Fruit fly (Drosophila melanogaster): Measurements from ENCODE around the gene Wnt5.
A peak's percentile ranks its signal among the peaks of the same experiment; 100 is the strongest.

Gene Wnt5

DNA sequence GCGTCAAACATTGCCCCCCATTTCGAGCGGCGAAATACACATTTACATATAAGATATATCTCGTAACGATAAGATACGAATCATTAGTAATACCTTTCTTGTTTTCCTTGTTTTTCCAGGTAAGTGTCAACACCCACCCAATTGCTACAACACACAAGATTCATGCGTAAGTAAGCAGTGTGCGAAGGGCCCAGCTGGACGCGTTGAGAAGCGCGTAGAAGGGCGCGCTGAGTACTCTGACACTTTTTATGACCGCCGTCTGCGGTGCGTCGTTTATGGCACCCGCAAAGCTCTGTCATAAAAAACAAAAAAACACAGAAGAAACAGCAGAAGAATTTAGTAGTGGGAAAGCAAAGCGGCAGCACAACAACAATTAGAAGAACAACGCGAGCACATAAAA, 42.5 kb upstream of the Wnt5 start (continued):
- TF ChIP-seq Spps (tag; optimal IDR thresholded peaks at IDR 0.05), result no peak
- peak; percentile 19 for TF ChIP-seq sqz (GFP tag; optimal IDR thresholded peaks at IDR 0.05)
- TF ChIP-seq HLH3B (GFP tag; IDR thresholded peaks at IDR 0.05), result no peak
- no peak for TF ChIP-seq Tbp (GFP tag; optimal IDR thresholded peaks at IDR 0.05)
- TF ChIP-seq sd (tag; optimal IDR thresholded peaks at IDR 0.05), result peak; percentile 32
- TF ChIP-seq CG16863 (GFP tag; optimal IDR thresholded peaks at IDR 0.05), result no peak
- TF ChIP-seq CG9215 (GFP tag; IDR thresholded peaks at IDR 0.05), result no peak
- TF ChIP-seq Poxn (GFP tag; IDR thresholded peaks at IDR 0.05), result no peak
- TF ChIP-seq Abd-B (GFP tag; optimal IDR thresholded peaks at IDR 0.05), result peak; percentile 50
- TF ChIP-seq CG10543 (GFP tag; optimal IDR thresholded peaks at IDR 0.05), result peak; percentile 10
- no peak for TF ChIP-seq hb (GFP tag; IDR thresholded peaks at IDR 0.05; ENCODE audit: partially characterized antibody)
- TF ChIP-seq CG42726 (GFP tag; IDR thresholded peaks at IDR 0.05; ENCODE audit: partially characterized antibody), result no peak
- TF ChIP-seq Neu2 (GFP tag; optimal IDR thresholded peaks at IDR 0.05; ENCODE audit: borderline replicate concordance), result no peak
- no peak for TF ChIP-seq sim (GFP tag; IDR thresholded peaks at IDR 0.05)
- TF ChIP-seq CG11695 (GFP tag; IDR thresholded peaks at IDR 0.05), result no peak
- TF ChIP-seq CG9609 (GFP tag; optimal IDR thresholded peaks at IDR 0.05), result no peak
- TF ChIP-seq insv (GFP tag; optimal IDR thresholded peaks at IDR 0.05), result no peak
- no peak for TF ChIP-seq danr (GFP tag; IDR thresholded peaks at IDR 0.05)
- peak in 1 of 2 experiments; percentile 36 for TF ChIP-seq Pdp1 (GFP tag; optimal IDR thresholded peaks at IDR 0.05)
- TF ChIP-seq CG8281 (tag; optimal IDR thresholded peaks at IDR 0.05), result no peak
- TF ChIP-seq Nf-YB (GFP tag; optimal IDR thresholded peaks at IDR 0.05), result no peak
- TF ChIP-seq ase (GFP tag; IDR thresholded peaks at IDR 0.05), result no peak
- TF ChIP-seq ara (GFP tag; IDR thresholded peaks at IDR 0.05), result 0 out of 2 replicates have a peak, but pooled peaks have one; percentile 26
- TF ChIP-seq Side (GFP tag; optimal IDR thresholded peaks at IDR 0.05), result no peak
- TF ChIP-seq ci (GFP tag; IDR thresholded peaks at IDR 0.05), result 0 out of 3 replicates have a peak, but pooled peaks have one; percentile 23
- no peak for TF ChIP-seq MBD-R2 (GFP tag; IDR thresholded peaks at IDR 0.05)
- TF ChIP-seq CG9876 (GFP tag; optimal IDR thresholded peaks at IDR 0.05), result no peak
- TF ChIP-seq cas (GFP tag; IDR thresholded peaks at IDR 0.05), result no peak
- no peak for TF ChIP-seq nerfin-2 (GFP tag; IDR thresholded peaks at IDR 0.05; ENCODE audit: partially characterized antibody)
- no peak for TF ChIP-seq lab (GFP tag; optimal IDR thresholded peaks at IDR 0.05)
- no peak for TF ChIP-seq dmrt99B (tag; optimal IDR thresholded peaks at IDR 0.05)
- no peak for TF ChIP-seq trem (tag; optimal IDR thresholded peaks at IDR 0.05)
- TF ChIP-seq CG6854 (GFP tag; optimal IDR thresholded peaks at IDR 0.05), result no peak
- TF ChIP-seq ken (GFP tag; IDR thresholded peaks at IDR 0.05), result 0 out of 3 replicates have a peak, but pooled peaks have one; percentile 42
- TF ChIP-seq CG33213 (GFP tag; optimal IDR thresholded peaks at IDR 0.05), result no peak
- peak; percentile 99 for TF ChIP-seq CG17829 (tag; optimal IDR thresholded peaks at IDR 0.05)
- TF ChIP-seq Jarid2 (GFP tag; optimal IDR thresholded peaks at IDR 0.05), result no peak
- TF ChIP-seq CG2678 (tag; optimal IDR thresholded peaks at IDR 0.05), result peak; percentile 20
- TF ChIP-seq CG18476 (GFP tag; optimal IDR thresholded peaks at IDR 0.05), result no peak
- peak; percentile 1 for TF ChIP-seq CG11504 (tag; optimal IDR thresholded peaks at IDR 0.05)
- no peak for TF ChIP-seq D19B (GFP tag; optimal IDR thresholded peaks at IDR 0.05)
- TF ChIP-seq lmd (GFP tag; IDR thresholded peaks at IDR 0.05), result no peak
- peak; percentile 66 for TF ChIP-seq Med (GFP tag)
- peak; percentile 7 for TF ChIP-seq nerfin-1 (tag; optimal IDR thresholded peaks at IDR 0.05)
- no peak for TF ChIP-seq CG5953 (GFP tag; IDR thresholded peaks at IDR 0.05)
- TF ChIP-seq sens (GFP tag), result peak; percentile 47
- TF ChIP-seq CG6175 (GFP tag; IDR thresholded peaks at IDR 0.05), result no peak

All from whole organism, embryonic.